Fruit fly (Drosophila melanogaster): ENCODE measurements around the gene lwr.

- TF ChIP-seq Pif1A (GFP tag; optimal IDR thresholded peaks at IDR 0.05), result no peak
- TF ChIP-seq CG13204 (GFP tag; optimal IDR thresholded peaks at IDR 0.05), result no peak
- TF ChIP-seq Snoo (tag; optimal IDR thresholded peaks at IDR 0.05), result no peak
- no peak for TF ChIP-seq CG8159 (tag; optimal IDR thresholded peaks at IDR 0.05)
- no peak for TF ChIP-seq CG34367 (tag; optimal IDR thresholded peaks at IDR 0.05)
- TF ChIP-seq CG15710 (tag; optimal IDR thresholded peaks at IDR 0.05), result no peak
- no peak for TF ChIP-seq CG9948 (tag; optimal IDR thresholded peaks at IDR 0.05)
- TF ChIP-seq gl (tag; optimal IDR thresholded peaks at IDR 0.05), result no peak
- TF ChIP-seq fd96Ca (GFP tag; IDR thresholded peaks at IDR 0.05), result no peak
- no peak for TF ChIP-seq CG17806 (tag; optimal IDR thresholded peaks at IDR 0.05)
Measured at dm6 chr2L:505009-505408, 37.4 kb downstream of the lwr start.

Measured in whole organism, pupa.